Worm (Caenorhabditis elegans): ENCODE results near the gene srw-35.

DNA sequence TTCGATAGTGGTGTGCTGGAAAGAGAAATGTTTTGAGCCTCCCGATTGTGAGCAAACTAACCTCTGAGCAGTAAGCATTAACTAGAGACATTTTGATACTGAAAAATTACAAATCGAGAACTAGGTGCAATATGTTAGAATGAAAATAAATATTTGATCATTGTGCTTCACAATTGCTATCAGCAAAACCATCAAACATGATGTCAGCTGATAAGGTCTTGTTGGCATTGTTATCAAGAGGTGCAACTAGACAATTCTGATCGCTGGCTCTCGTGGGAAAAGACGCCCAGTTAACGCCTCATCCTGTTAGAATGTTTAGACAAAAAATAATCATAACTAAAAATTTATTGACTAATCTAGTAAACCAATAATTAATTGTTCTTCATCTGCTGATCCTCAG is 22.0 kb downstream of the srw-35 start, which contains the start of gene comt-2:
- TF ChIP-seq him-1 (tag; optimal IDR thresholded peaks at IDR 0.05) (no peak), W03F9.2 (tag; optimal IDR thresholded peaks at IDR 0.05) (no peak)
